Worm (Caenorhabditis elegans) whole organism, L3 larva: Measurements from ENCODE around the gene Y57E12B.4.

Source experiments
- ZK546.5 ChIP-seq: sonication (generic microtip); optimal IDR thresholded peaks from 2 replicates; lab custom pipeline; 2017; ENCODE audit warnings: missing biosample characterization, missing genetic modification characterization
- ama-1 ChIP-seq: fragments of 150-350 bp; optimal IDR thresholded peaks from 2 replicates; lab custom pipeline; 2018
- daf-12 ChIP-seq: fragments of 150-350 bp; optimal IDR thresholded peaks from 2 replicates; lab custom pipeline; 2014; ENCODE audit warnings: missing biosample characterization, missing genetic modification reagents, missing genetic modification characterization
- jun-1 ChIP-seq: fragments of 150-350 bp; optimal IDR thresholded peaks from 2 replicates; lab custom pipeline; 2014; ENCODE audit warnings: missing biosample characterization, missing genetic modification reagents, missing genetic modification characterization
- mml-1 ChIP-seq: fragments of 150-350 bp; sonication (generic microtip); optimal IDR thresholded peaks from 3 replicates; lab custom pipeline; 2014; ENCODE audit warnings: missing biosample characterization, missing genetic modification characterization
- nfya-1 ChIP-seq: sonication (generic microtip); optimal IDR thresholded peaks from 2 replicates; lab custom pipeline; 2017; ENCODE audit warnings: missing genetic modification characterization, mild to moderate bottlenecking, missing compliant biosample characterization, antibody characterized with exemption, moderate library complexity; ENCODE audit not compliant: insufficient read depth
- nhr-237 ChIP-seq: fragments of 150-350 bp; optimal IDR thresholded peaks from 2 replicates; lab custom pipeline; 2014; ENCODE audit warnings: missing biosample characterization, missing genetic modification characterization
- nhr-76 ChIP-seq: fragments of 150-350 bp; sonication (generic microtip); optimal IDR thresholded peaks from 5 replicates; lab custom pipeline; 2014; ENCODE audit warnings: missing biosample characterization, missing genetic modification characterization
- pha-4 ChIP-seq: fragments of 150-350 bp; optimal IDR thresholded peaks from 2 replicates; lab custom pipeline; 2014; ENCODE audit warnings: missing biosample characterization, missing genetic modification reagents, missing genetic modification characterization
- zag-1 ChIP-seq: fragments of 150-350 bp; optimal IDR thresholded peaks from 2 replicates; lab custom pipeline; 2014; ENCODE audit warnings: missing biosample characterization, missing genetic modification characterization
- ztf-11 ChIP-seq: fragments of 150-350 bp; optimal IDR thresholded peaks from 2 replicates; lab custom pipeline; 2014; ENCODE audit warnings: missing biosample characterization, missing genetic modification characterization
- ztf-4 ChIP-seq: fragments of 150-350 bp; optimal IDR thresholded peaks from 2 replicates; lab custom pipeline; 2014; ENCODE audit warnings: missing biosample characterization, missing genetic modification characterization

ce11 chrV:6919251-6919650, 28.1 kb downstream of the Y57E12B.4 start:
- no peak for TF ChIP-seq mml-1
- TF ChIP-seq ztf-4 (tag; lab: Kevin White, UChicago) = no peak
- no peak for TF ChIP-seq jun-1 (tag; lab: Kevin White, UChicago)
- TF ChIP-seq ama-1 (lab: Kevin White, UChicago) = no peak
- TF ChIP-seq ZK546.5 (tag; lab: Kevin White, UChicago) = no peak
- TF ChIP-seq nhr-76 (tag; lab: Kevin White, UChicago) = no peak
- no peak for TF ChIP-seq zag-1
- no peak for TF ChIP-seq nhr-237
- TF ChIP-seq ztf-11 (tag; lab: Kevin White, UChicago) = no peak
- no peak for TF ChIP-seq pha-4
- no peak for TF ChIP-seq nfya-1
- TF ChIP-seq daf-12 (tag; lab: Kevin White, UChicago) = no peak
